Fruit fly (Drosophila melanogaster) whole organism, embryonic: ENCODE results near the gene CG34384.

Source experiments
- CG10321 ChIP-seq: fragments of 200-800 bp; sonication (Bioruptor generic); IDR thresholded peaks from 2 replicates; pipeline ENCODE4 v1.3.6; 2022; ENCODE audit warnings: missing biosample characterization, missing genetic modification characterization
- CG14050 ChIP-seq: fragments of 200-800 bp; sonication (Bioruptor generic); IDR thresholded peaks from 3 replicates; pipeline ENCODE4 v1.3.6; 2022; ENCODE audit warnings: missing biosample characterization, missing genetic modification characterization
- CG2129 ChIP-seq: fragments of 200-800 bp; sonication (Bioruptor generic); IDR thresholded peaks from 2 replicates; pipeline ENCODE4 v1.3.6; 2022; ENCODE audit warnings: missing biosample characterization, missing genetic modification characterization; ENCODE audit not compliant: partially characterized antibody
- CG4404 ChIP-seq: fragments of 200-800 bp; sonication (Bioruptor generic); IDR thresholded peaks from 2 replicates; pipeline ENCODE4 v1.3.6; 2022; ENCODE audit warnings: missing biosample characterization, missing genetic modification characterization
- CG6654 ChIP-seq: fragments of 200-800 bp; sonication (Bioruptor generic); optimal IDR thresholded peaks from 2 replicates; lab custom pipeline; 2017; ENCODE audit warnings: missing biosample characterization, mild to moderate bottlenecking, missing genetic modification characterization
- CG7963 ChIP-seq: fragments of 200-800 bp; sonication (Bioruptor generic); IDR thresholded peaks from 3 replicates; pipeline ENCODE4 v1.3.6; 2022; ENCODE audit warnings: missing biosample characterization, missing genetic modification characterization; ENCODE audit not compliant: partially characterized antibody
- Dek ChIP-seq: fragments of 200-800 bp; sonication (Bioruptor generic); optimal IDR thresholded peaks from 3 replicates; lab custom pipeline; 2019; ENCODE audit warnings: missing biosample characterization, mild to moderate bottlenecking, missing genetic modification characterization, moderate library complexity
- Dip2 ChIP-seq: fragments of 200-800 bp; sonication (Bioruptor generic); IDR thresholded peaks from 2 replicates; pipeline ENCODE4 v1.3.6; 2022; ENCODE audit warnings: missing biosample characterization, missing genetic modification characterization
- TFAM ChIP-seq: fragments of 200-800 bp; sonication (Bioruptor generic); optimal IDR thresholded peaks from 2 replicates; lab custom pipeline; 2017; ENCODE audit warnings: missing biosample characterization, missing genetic modification characterization, inconsistent platforms
- otp ChIP-seq: fragments of 200-800 bp; sonication (Bioruptor generic); IDR thresholded peaks from 3 replicates; pipeline ENCODE4, ENCODE4 v1.3.6; 2022; ENCODE audit warnings: missing biosample characterization, missing genetic modification characterization
- vvl ChIP-seq: fragments of 200-800 bp; sonication (Bioruptor generic); IDR thresholded peaks from 2 replicates; pipeline ENCODE4 v1.3.6; 2022; ENCODE audit warnings: missing biosample characterization, missing genetic modification characterization

DNA sequence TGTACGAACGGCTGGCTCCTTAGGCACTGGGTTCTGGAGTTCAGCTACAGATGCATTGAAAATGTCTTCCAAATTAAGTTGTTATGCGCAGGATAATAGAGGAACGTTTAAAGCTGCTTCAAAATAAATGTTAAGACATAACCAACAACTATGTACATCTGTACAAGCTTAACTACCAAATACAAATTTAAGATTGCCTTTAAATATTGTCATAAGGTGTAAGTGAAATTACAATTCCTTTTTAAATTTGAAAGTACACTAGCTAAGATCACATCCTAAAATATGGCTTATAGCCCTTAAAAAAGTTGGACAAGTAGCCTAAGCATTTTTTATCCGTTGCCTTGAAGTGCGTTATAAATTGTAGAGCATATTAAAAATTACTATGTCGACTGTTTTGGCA, 2.6 kb upstream of the CG34384 start, which contains the start of gene CG31473:
- no peak for TF ChIP-seq CG2129 (GFP tag; lab: Robert Waterston, UW)
- TF ChIP-seq TFAM (GFP tag; lab: Kevin White, UChicago) = no peak
- TF ChIP-seq CG7963 (GFP tag; lab: Robert Waterston, UW) = no peak
- TF ChIP-seq Dip2 (GFP tag; lab: Robert Waterston, UW) = no peak
- TF ChIP-seq vvl (GFP tag; lab: Robert Waterston, UW) = no peak
- no peak for TF ChIP-seq CG10321 (GFP tag; lab: Robert Waterston, UW)
- TF ChIP-seq Dek (tag; lab: Kevin White, UChicago) = no peak
- TF ChIP-seq CG14050 = no peak
- TF ChIP-seq CG4404 (GFP tag; lab: Robert Waterston, UW) = no peak
- TF ChIP-seq CG6654 (GFP tag; lab: Kevin White, UChicago) = no peak
- no peak for TF ChIP-seq otp (GFP tag; lab: Robert Waterston, UW)
